Worm (Caenorhabditis elegans) whole organism, early embryonic: Measurements from ENCODE around the gene F46G10.1.

ENCODE experiments used
- B0310.2 ChIP-seq: sonication (generic microtip); optimal IDR thresholded peaks from 2 replicates; lab custom pipeline; 2016; ENCODE audit warnings: mild to moderate bottlenecking, missing genetic modification characterization, missing compliant biosample characterization
- F13C5.2 ChIP-seq: sonication (generic microtip); optimal IDR thresholded peaks from 2 replicates; lab custom pipeline; 2017; ENCODE audit warnings: mild to moderate bottlenecking, missing genetic modification characterization, inconsistent platforms, missing compliant biosample characterization
- aly-1 ChIP-seq: sonication (generic microtip); optimal IDR thresholded peaks from 2 replicates; lab custom pipeline; 2016; ENCODE audit warnings: missing genetic modification characterization, missing compliant biosample characterization
- ama-1 ChIP-seq: fragments of 150-350 bp; optimal IDR thresholded peaks from 2 replicates; lab custom pipeline; 2014
- ceh-13 ChIP-seq: fragments of 200-800 bp; sonication (Bioruptor generic); optimal IDR thresholded peaks from 2 replicates; lab custom pipeline; 2018; ENCODE audit warnings: mild to moderate bottlenecking, missing genetic modification characterization, missing compliant biosample characterization
- ceh-36 ChIP-seq: sonication (generic microtip); optimal IDR thresholded peaks from 2 replicates; lab custom pipeline; 2016; ENCODE audit warnings: missing genetic modification characterization, inconsistent platforms, missing compliant biosample characterization
- ets-7 ChIP-seq: sonication (generic microtip); optimal IDR thresholded peaks from 2 replicates; lab custom pipeline; 2016; ENCODE audit warnings: missing genotype, missing genetic modification characterization, missing compliant biosample characterization
- flt-1 ChIP-seq: fragments of 200-800 bp; sonication (Bioruptor generic); IDR thresholded peaks from 2 replicates; pipeline ENCODE4 v1.3.6; 2022; ENCODE audit warnings: missing genetic modification characterization, missing compliant biosample characterization
- hmbx-1 ChIP-seq: sonication (generic microtip); optimal IDR thresholded peaks from 2 replicates; lab custom pipeline; 2016; ENCODE audit warnings: mild to moderate bottlenecking, missing genetic modification characterization, missing compliant biosample characterization
- hmg-4 ChIP-seq: fragments of 200-800 bp; sonication (Bioruptor generic); optimal IDR thresholded peaks from 2 replicates; lab custom pipeline; 2018; ENCODE audit warnings: mild to moderate bottlenecking, missing genetic modification characterization, missing compliant biosample characterization
- hnd-1 ChIP-seq: sonication (generic microtip); optimal IDR thresholded peaks from 2 replicates; lab custom pipeline; 2016; ENCODE audit warnings: missing genetic modification characterization, missing compliant biosample characterization
- pes-1 ChIP-seq: fragments of 200-800 bp; sonication (Bioruptor generic); IDR thresholded peaks from 2 replicates; pipeline ENCODE4 v1.3.6; 2022; ENCODE audit warnings: missing genetic modification reagents, missing genetic modification characterization, missing compliant biosample characterization
- scrt-1 ChIP-seq: fragments of 200-800 bp; sonication (Bioruptor generic); IDR thresholded peaks from 2 replicates; pipeline ENCODE4 v1.3.6; 2022; ENCODE audit warnings: missing genetic modification characterization, missing compliant biosample characterization
- sea-1 ChIP-seq: fragments of 200-800 bp; sonication (Bioruptor generic); conservative IDR thresholded peaks from 2 replicates; pipeline ENCODE4 v1.3.6; 2022; ENCODE audit warnings: missing genetic modification characterization, missing compliant biosample characterization
- tbx-11 ChIP-seq: fragments of 200-800 bp; sonication (Bioruptor generic); IDR thresholded peaks from 2 replicates; pipeline ENCODE4 v1.3.6; 2022; ENCODE audit warnings: missing genetic modification characterization, missing compliant biosample characterization
- tbx-37 ChIP-seq: fragments of 200-800 bp; sonication (Bioruptor generic); conservative IDR thresholded peaks from 2 replicates; pipeline ENCODE4 v1.3.6; 2022; ENCODE audit warnings: missing genetic modification reagents, missing genetic modification characterization, missing compliant biosample characterization
- tra-4 ChIP-seq: sonication (generic microtip); optimal IDR thresholded peaks from 2 replicates; lab custom pipeline; 2017; ENCODE audit warnings: missing genetic modification characterization, missing compliant biosample characterization

F46G10.1 gene

ce11 chrX:13305779-13306178 lies 5.8 kb downstream of the F46G10.1 start, which contains the start of gene srd-43:
TSS of gene srd-43 (minus strand) at chrX:13305844.
- TF ChIP-seq F13C5.2 (tag; lab: Kevin White, UChicago) (no peak), hmg-4 (GFP tag; lab: Kevin White, UChicago) (no peak), flt-1 (GFP tag; lab: Robert Waterston, UW) (no peak), B0310.2 (no peak), tra-4 (tag; lab: Kevin White, UChicago) (no peak), hnd-1 (tag; lab: Kevin White, UChicago) (no peak), hmbx-1 (no peak), sea-1 (GFP tag; lab: Robert Waterston, UW) (no peak), ceh-13 (GFP tag; lab: Kevin White, UChicago) (no peak), ama-1 (no peak), tbx-11 (GFP tag; lab: Robert Waterston, UW) (no peak), ceh-36 (tag; lab: Kevin White, UChicago) (no peak), pes-1 (GFP tag; lab: Robert Waterston, UW) (no peak)

ce11 chrX:13303357-13303756 lies 8.2 kb downstream of the F46G10.1 start, which contains the start of gene srd-42:
TSS of gene srd-42 (minus strand) at chrX:13303457.
- TF ChIP-seq tra-4 (tag; lab: Kevin White, UChicago) = no peak
- TF ChIP-seq tbx-37 = no peak
- TF ChIP-seq ama-1 = no peak
- TF ChIP-seq ceh-13 (GFP tag; lab: Kevin White, UChicago) = no peak
- TF ChIP-seq tbx-11 (GFP tag; lab: Robert Waterston, UW) = no peak
- no peak for TF ChIP-seq scrt-1 (GFP tag; lab: Robert Waterston, UW)
- TF ChIP-seq hmbx-1 = no peak
- TF ChIP-seq pes-1 (GFP tag; lab: Robert Waterston, UW) = no peak
- TF ChIP-seq flt-1 (GFP tag; lab: Robert Waterston, UW) = no peak

ce11 chrX:13300503-13300902 lies 11.1 kb downstream of the F46G10.1 start, which contains the start of gene srd-39:
TSS of gene srd-39 (minus strand) at chrX:13300603.
- no peak for TF ChIP-seq pes-1 (GFP tag; lab: Robert Waterston, UW)
- no peak for TF ChIP-seq sea-1 (GFP tag; lab: Robert Waterston, UW)
- TF ChIP-seq ceh-36 (tag; lab: Kevin White, UChicago) = no peak
- TF ChIP-seq tbx-37 = no peak
- TF ChIP-seq B0310.2 = no peak
- TF ChIP-seq hmbx-1 = no peak
- TF ChIP-seq flt-1 (GFP tag; lab: Robert Waterston, UW) = no peak
- no peak for TF ChIP-seq tbx-11 (GFP tag; lab: Robert Waterston, UW)
- no peak for TF ChIP-seq scrt-1 (GFP tag; lab: Robert Waterston, UW)
- no peak for TF ChIP-seq hmg-4 (GFP tag; lab: Kevin White, UChicago)
- no peak for TF ChIP-seq ets-7 (tag; lab: Kevin White, UChicago)
- TF ChIP-seq ceh-13 (GFP tag; lab: Kevin White, UChicago) = no peak
- TF ChIP-seq hnd-1 (tag; lab: Kevin White, UChicago) = no peak
- TF ChIP-seq aly-1 (tag; lab: Kevin White, UChicago) = no peak
- TF ChIP-seq tra-4 (tag; lab: Kevin White, UChicago) = no peak
- no peak for TF ChIP-seq F13C5.2 (tag; lab: Kevin White, UChicago)
- no peak for TF ChIP-seq ama-1

- TF ChIP-seq ceh-13 (GFP tag; lab: Kevin White, UChicago) = no peak
- TF ChIP-seq sea-1 (GFP tag; lab: Robert Waterston, UW) = no peak
- TF ChIP-seq F13C5.2 (tag; lab: Kevin White, UChicago) = no peak
- TF ChIP-seq flt-1 (GFP tag; lab: Robert Waterston, UW) = no peak
- no peak for TF ChIP-seq B0310.2
- no peak for TF ChIP-seq tra-4 (tag; lab: Kevin White, UChicago)
- no peak for TF ChIP-seq pes-1 (GFP tag; lab: Robert Waterston, UW)
- TF ChIP-seq hmg-4 (GFP tag; lab: Kevin White, UChicago) = no peak
- no peak for TF ChIP-seq hmbx-1
- no peak for TF ChIP-seq ets-7 (tag; lab: Kevin White, UChicago)
- no peak for TF ChIP-seq tbx-11 (GFP tag; lab: Robert Waterston, UW)
- no peak for TF ChIP-seq tbx-37
- TF ChIP-seq ama-1 = no peak
- TF ChIP-seq ceh-36 (tag; lab: Kevin White, UChicago) = no peak
- no peak for TF ChIP-seq aly-1 (tag; lab: Kevin White, UChicago)
- TF ChIP-seq hnd-1 (tag; lab: Kevin White, UChicago) = no peak
- no peak for TF ChIP-seq scrt-1 (GFP tag; lab: Robert Waterston, UW)
Measured at ce11 chrX:13294669-13295068, 16.9 kb downstream of the F46G10.1 start, which contains the start of gene srd-36. TSS of gene srd-36 (minus strand) at chrX:13294769.

- TF ChIP-seq tra-4 (tag; lab: Kevin White, UChicago) (no peak), flt-1 (GFP tag; lab: Robert Waterston, UW) (no peak), ama-1 (no peak), ets-7 (tag; lab: Kevin White, UChicago) (no peak), ceh-36 (tag; lab: Kevin White, UChicago) (no peak), tbx-37 (no peak), ceh-13 (GFP tag; lab: Kevin White, UChicago) (no peak), hmbx-1 (no peak), aly-1 (tag; lab: Kevin White, UChicago) (no peak), pes-1 (GFP tag; lab: Robert Waterston, UW) (no peak), scrt-1 (GFP tag; lab: Robert Waterston, UW) (no peak), B0310.2 (no peak), hnd-1 (tag; lab: Kevin White, UChicago) (no peak), sea-1 (GFP tag; lab: Robert Waterston, UW) (no peak), hmg-4 (GFP tag; lab: Kevin White, UChicago) (no peak), F13C5.2 (tag; lab: Kevin White, UChicago) (no peak), tbx-11 (GFP tag; lab: Robert Waterston, UW) (no peak)
Measured at ce11 chrX:13293023-13293422, 18.5 kb downstream of the F46G10.1 start.

- TF ChIP-seq scrt-1 (GFP tag; lab: Robert Waterston, UW) (no peak), hmbx-1 (no peak), ets-7 (tag; lab: Kevin White, UChicago) (no peak), ceh-13 (GFP tag; lab: Kevin White, UChicago) (no peak), F13C5.2 (tag; lab: Kevin White, UChicago) (no peak), flt-1 (GFP tag; lab: Robert Waterston, UW) (no peak), tra-4 (tag; lab: Kevin White, UChicago) (no peak), sea-1 (GFP tag; lab: Robert Waterston, UW) (no peak), ama-1 (no peak), hmg-4 (GFP tag; lab: Kevin White, UChicago) (no peak), B0310.2 (no peak), hnd-1 (tag; lab: Kevin White, UChicago) (no peak), tbx-11 (GFP tag; lab: Robert Waterston, UW) (no peak), aly-1 (tag; lab: Kevin White, UChicago) (no peak), pes-1 (GFP tag; lab: Robert Waterston, UW) (no peak), tbx-37 (no peak)
Measured at ce11 chrX:13291506-13291905, 20.0 kb downstream of the F46G10.1 start, which contains the start of gene srd-38. TSS of gene srd-38 (plus strand) at chrX:13291806.
